Worm (Caenorhabditis elegans) whole organism, L3 larva: ENCODE data around the gene meg-2.

Experiments used
- ZK546.5 ChIP-seq: sonication (generic microtip); optimal IDR thresholded peaks from 2 replicates; lab custom pipeline; 2017; ENCODE audit warnings: missing biosample characterization, missing genetic modification characterization
- ceh-28 ChIP-seq: fragments of 150-350 bp; optimal IDR thresholded peaks from 2 replicates; lab custom pipeline; 2014; ENCODE audit warnings: missing biosample characterization, missing genetic modification reagents, missing genetic modification characterization
- daf-12 ChIP-seq: fragments of 150-350 bp; optimal IDR thresholded peaks from 2 replicates; lab custom pipeline; 2014; ENCODE audit warnings: missing biosample characterization, missing genetic modification reagents, missing genetic modification characterization
- egl-27 ChIP-seq: sonication (generic microtip); optimal IDR thresholded peaks from 4 replicates; lab custom pipeline; 2017; ENCODE audit warnings: missing biosample characterization, missing genetic modification reagents, missing genetic modification characterization
- egl-5 ChIP-seq: fragments of 150-350 bp; optimal IDR thresholded peaks from 2 replicates; lab custom pipeline; 2017; ENCODE audit warnings: missing biosample characterization, missing genetic modification reagents, missing genetic modification characterization, inconsistent platforms
- elt-1 ChIP-seq: fragments of 150-350 bp; optimal IDR thresholded peaks from 2 replicates; lab custom pipeline; 2014; ENCODE audit warnings: missing biosample characterization, missing genetic modification characterization
- mdl-1 ChIP-seq: fragments of 150-350 bp; optimal IDR thresholded peaks from 2 replicates; lab custom pipeline; 2014; ENCODE audit warnings: missing biosample characterization, missing genetic modification characterization
- nhr-12 ChIP-seq: fragments of 150-350 bp; optimal IDR thresholded peaks from 2 replicates; lab custom pipeline; 2014; ENCODE audit warnings: missing biosample characterization, missing genetic modification characterization
- nhr-237 ChIP-seq: fragments of 150-350 bp; optimal IDR thresholded peaks from 2 replicates; lab custom pipeline; 2014; ENCODE audit warnings: missing biosample characterization, missing genetic modification characterization
- nhr-77 ChIP-seq: fragments of 150-350 bp; optimal IDR thresholded peaks from 2 replicates; lab custom pipeline; 2014; ENCODE audit warnings: missing biosample characterization, missing genetic modification characterization
- skn-1 ChIP-seq: fragments of 150-350 bp; optimal IDR thresholded peaks from 2 replicates; lab custom pipeline; 2014; ENCODE audit warnings: missing biosample characterization, missing genetic modification characterization
- snpc-4 ChIP-seq: fragments of 150-350 bp; optimal IDR thresholded peaks from 2 replicates; lab custom pipeline; 2014; ENCODE audit warnings: missing biosample characterization, missing genetic modification characterization

DNA sequence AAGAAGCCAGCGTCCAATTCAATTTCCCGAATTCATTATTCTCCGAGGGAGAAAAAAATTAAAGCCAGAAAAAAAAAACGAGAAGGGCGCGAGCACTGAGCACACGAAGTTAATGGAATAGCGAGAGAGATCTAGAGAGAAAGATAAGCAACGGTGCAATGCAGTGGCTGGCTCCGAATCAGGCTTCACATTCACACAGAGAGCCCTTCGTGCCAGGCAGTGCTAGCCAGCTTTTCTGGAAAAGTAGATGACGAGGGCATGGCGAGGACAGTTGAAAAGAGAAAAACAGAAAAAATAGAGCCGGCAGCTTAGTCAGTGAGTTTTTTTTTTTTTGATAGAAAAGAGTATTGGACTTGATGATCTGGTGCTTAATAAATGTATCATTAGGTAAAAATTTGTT is 12.3 kb downstream of the meg-2 start:
- no peak for TF ChIP-seq nhr-237 (tag; lab: Kevin White, UChicago)
- TF ChIP-seq egl-27 (tag; lab: Kevin White, UChicago): no peak
- no peak for TF ChIP-seq nhr-77 (tag; lab: Kevin White, UChicago)
- no peak for TF ChIP-seq ceh-28
- TF ChIP-seq skn-1 (tag; lab: Kevin White, UChicago): no peak
- no peak for TF ChIP-seq elt-1
- no peak for TF ChIP-seq nhr-12 (tag; lab: Kevin White, UChicago)
- no peak for TF ChIP-seq daf-12
- TF ChIP-seq egl-5 (tag; lab: Kevin White, UChicago): no peak
- TF ChIP-seq snpc-4 (tag; lab: Kevin White, UChicago): no peak
- no peak for TF ChIP-seq mdl-1
- TF ChIP-seq ZK546.5 (tag; lab: Kevin White, UChicago): no peak
